Fruit fly (Drosophila melanogaster): Measurements from ENCODE around the gene beta4GalNAcTB.

The beta4GalNAcTB gene

dm6 chr3R:29063207-29063920, 29.6 kb upstream of the beta4GalNAcTB start (continued):
- peak; percentile 65 for TF ChIP-seq Ets96B (tag; optimal IDR thresholded peaks at IDR 0.05)
- TF ChIP-seq CG4318 (GFP tag; optimal IDR thresholded peaks at IDR 0.05) = peak; percentile 61
- peak; percentile 55 for TF ChIP-seq Eip75B (GFP tag; optimal IDR thresholded peaks at IDR 0.05)
- TF ChIP-seq Eip78C (GFP tag) = peak; percentile 91
- no peak for TF ChIP-seq CG6854 (GFP tag; optimal IDR thresholded peaks at IDR 0.05)
- TF ChIP-seq CG1621 (tag; optimal IDR thresholded peaks at IDR 0.05) = peak; percentile 37
- peak; percentile 74 for TF ChIP-seq svp (GFP tag)
- peak; percentile 67 for TF ChIP-seq pdm3 (GFP tag; optimal IDR thresholded peaks at IDR 0.05)
- TF ChIP-seq dsx (GFP tag; optimal IDR thresholded peaks at IDR 0.05; ENCODE audit: poor library complexity, severe bottlenecking) = peak; percentile 32
- TF ChIP-seq CG9139 (GFP tag; optimal IDR thresholded peaks at IDR 0.05) = peak; percentile 18
- TF ChIP-seq CG31627 (GFP tag; optimal IDR thresholded peaks at IDR 0.05) = peak; percentile 62
- no peak for TF ChIP-seq eg (GFP tag; IDR thresholded peaks at IDR 0.05)
- no peak for TF ChIP-seq CG16779 (tag; optimal IDR thresholded peaks at IDR 0.05)
- TF ChIP-seq Ets21C (GFP tag; optimal IDR thresholded peaks at IDR 0.05) = peak; percentile 35
- TF ChIP-seq ss (GFP tag; optimal IDR thresholded peaks at IDR 0.05) = peak in 1 of 2 experiments; percentile 18
- peak; percentile 58 for TF ChIP-seq acj6 (GFP tag; optimal IDR thresholded peaks at IDR 0.05)

- TF ChIP-seq Eip75B (GFP tag; optimal IDR thresholded peaks at IDR 0.05) = no peak
- no peak for TF ChIP-seq spab (GFP tag; optimal IDR thresholded peaks at IDR 0.05)
- no peak for TF ChIP-seq Blimp-1 (GFP tag; optimal IDR thresholded peaks at IDR 0.05)
- peak; percentile 27 for TF ChIP-seq dac (GFP tag; optimal IDR thresholded peaks at IDR 0.05)
- peak; percentile 43 for TF ChIP-seq fkh (GFP tag; optimal IDR thresholded peaks at IDR 0.05)
- peak; percentile 48 for TF ChIP-seq CG16779 (tag; optimal IDR thresholded peaks at IDR 0.05)
- TF ChIP-seq pdm3 (GFP tag; optimal IDR thresholded peaks at IDR 0.05) = no peak
- TF ChIP-seq CG10669 (GFP tag; optimal IDR thresholded peaks at IDR 0.05) = no peak
- no peak for TF ChIP-seq lz (GFP tag; optimal IDR thresholded peaks at IDR 0.05)
- no peak for TF ChIP-seq CG7368 (GFP tag; optimal IDR thresholded peaks at IDR 0.05)
- TF ChIP-seq Gug (GFP tag; IDR thresholded peaks at IDR 0.05) = no peak
- no peak; the same call in 1 of the 2 replicates for TF ChIP-seq CG11294 (GFP tag; IDR thresholded peaks at IDR 0.05)
- no peak for TF ChIP-seq CG15336 (GFP tag; IDR thresholded peaks at IDR 0.05)
- TF ChIP-seq Ets21C (GFP tag; optimal IDR thresholded peaks at IDR 0.05) = no peak
- no peak for TF ChIP-seq Ets96B (tag; optimal IDR thresholded peaks at IDR 0.05)
- peak; percentile 39 to 54 for TF ChIP-seq ss (GFP tag; optimal IDR thresholded peaks at IDR 0.05)
- no peak for TF ChIP-seq fd59A (GFP tag; optimal IDR thresholded peaks at IDR 0.05)
- TF ChIP-seq Smox (GFP tag; optimal IDR thresholded peaks at IDR 0.05) = no peak
- no peak for TF ChIP-seq CG4318 (GFP tag; optimal IDR thresholded peaks at IDR 0.05)
- TF ChIP-seq CG10631 (GFP tag; optimal IDR thresholded peaks at IDR 0.05) = no peak
- peak; percentile 14 for TF ChIP-seq topi (GFP tag; optimal IDR thresholded peaks at IDR 0.05)
- TF ChIP-seq CG6792 (GFP tag; optimal IDR thresholded peaks at IDR 0.05) = no peak
- no peak for TF ChIP-seq Sox15 (GFP tag; optimal IDR thresholded peaks at IDR 0.05)
- TF ChIP-seq Met (GFP tag; optimal IDR thresholded peaks at IDR 0.05) = no peak
- TF ChIP-seq OdsH (GFP tag; optimal IDR thresholded peaks at IDR 0.05) = no peak
- TF ChIP-seq CG3032 (tag; optimal IDR thresholded peaks at IDR 0.05) = no peak
- no peak for TF ChIP-seq CG8632 (GFP tag; optimal IDR thresholded peaks at IDR 0.05)
- no peak for TF ChIP-seq Lpt (GFP tag; optimal IDR thresholded peaks at IDR 0.05)
- peak; percentile 45 for TF ChIP-seq vri (GFP tag; optimal IDR thresholded peaks at IDR 0.05)
- no peak for TF ChIP-seq esn (GFP tag; optimal IDR thresholded peaks at IDR 0.05)
- no peak for TF ChIP-seq CG11902 (GFP tag; optimal IDR thresholded peaks at IDR 0.05)
- TF ChIP-seq CG9139 (GFP tag; optimal IDR thresholded peaks at IDR 0.05) = peak; percentile 53
- no peak for TF ChIP-seq Hr38 (GFP tag; optimal IDR thresholded peaks at IDR 0.05)
- TF ChIP-seq CG31627 (GFP tag; optimal IDR thresholded peaks at IDR 0.05) = no peak
- no peak for TF ChIP-seq CG6163 (GFP tag; IDR thresholded peaks at IDR 0.05)
- TF ChIP-seq CG3919 (GFP tag; optimal IDR thresholded peaks at IDR 0.05) = no peak
- no peak for TF ChIP-seq Eip78C (GFP tag)
- no peak for TF ChIP-seq CG1621 (tag; optimal IDR thresholded peaks at IDR 0.05)
- TF ChIP-seq CG6276 (GFP tag; optimal IDR thresholded peaks at IDR 0.05) = no peak
- no peak for TF ChIP-seq net (GFP tag; optimal IDR thresholded peaks at IDR 0.05)
- TF ChIP-seq Eip93F (GFP tag; optimal IDR thresholded peaks at IDR 0.05) = no peak
- TF ChIP-seq CG6808 (GFP tag; optimal IDR thresholded peaks at IDR 0.05) = no peak
- peak; percentile 12 for TF ChIP-seq CG6854 (GFP tag; optimal IDR thresholded peaks at IDR 0.05)
These were observed 29.0 kb upstream of the beta4GalNAcTB start, which contains the start of the genes Cul5 and Bicra for dm6 chr3R:29062717-29063206. Cul5 (minus strand) TSS chr3R:29062975. Bicra (plus strand) TSS chr3R:29063040.

Measured in whole organism, prepupa.